Worm (Caenorhabditis elegans): ENCODE results near the gene spk-1.
"Not testable (repeated sequence)": the region's sequence is repeated elsewhere in the genome, so short reads cannot be mapped to it uniquely, and the experiment has no call there.

Gene spk-1

ce11 chrIII:9413340-9413739 is 43.1 kb upstream of the spk-1 start, which contains the start of gene T26G10.3:
Gene T26G10.3 (minus strand): TSS chrIII:9413440.
- TF ChIP-seq efl-1 (optimal IDR thresholded peaks at IDR 0.05) (no peak), efl-1 (GFP tag; optimal IDR thresholded peaks at IDR 0.05 in 1 of 2) (peak in 1 of 2 experiments; percentile 14), lin-13 (GFP tag; optimal IDR thresholded peaks at IDR 0.05) (no peak), lsy-2 (tag; optimal IDR thresholded peaks at IDR 0.05) (no peak), unc-86 (tag; optimal IDR thresholded peaks at IDR 0.05) (no peak), mab-9 (GFP tag; IDR thresholded peaks at IDR 0.05) (no peak), hlh-4 (tag; optimal IDR thresholded peaks at IDR 0.05) (no peak), sup-37 (GFP tag; optimal IDR thresholded peaks at IDR 0.05) (no peak), nhr-12 (tag; optimal IDR thresholded peaks at IDR 0.05) (no peak)

DNA sequence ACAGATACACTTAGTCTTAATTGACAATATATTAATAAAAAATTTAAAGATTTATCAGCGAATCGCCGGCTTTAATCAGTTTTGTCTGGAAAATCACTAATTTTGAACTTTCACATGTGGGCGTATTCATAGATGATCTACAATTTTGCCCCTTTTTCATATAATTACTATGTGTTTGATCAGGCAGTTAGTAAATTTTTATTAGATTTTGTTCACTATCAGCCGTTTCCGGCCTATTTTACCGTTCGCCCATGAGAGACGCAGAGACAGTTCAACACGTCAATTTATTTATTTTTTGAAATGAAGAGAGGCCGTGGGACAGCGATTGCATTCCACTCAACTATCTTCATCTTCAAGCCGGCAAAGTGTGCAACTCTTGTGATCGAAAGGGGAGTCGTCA is 36.2 kb upstream of the spk-1 start, which contains the start of gene T26G10.4:
T26G10.4 (plus strand) TSS at position 301 of the 400 bp plus-strand sequence.
- not testable (repeated sequence) for TF ChIP-seq fkh-8, dsc-1, tbx-2 (tag; optimal IDR thresholded peaks at IDR 0.05)

ce11 chrIII:9426301-9426700 is 30.1 kb upstream of the spk-1 start, which contains the start of gene T26G10.5:
Gene T26G10.5 (minus strand): TSS chrIII:9426401.
- TF ChIP-seq nhr-12 (tag; optimal IDR thresholded peaks at IDR 0.05) = no peak
- TF ChIP-seq rnt-1 (tag; optimal IDR thresholded peaks at IDR 0.05) = no peak
- TF ChIP-seq nhr-76 (tag; optimal IDR thresholded peaks at IDR 0.05) = no peak
- no peak for TF ChIP-seq ceh-63 (GFP tag; optimal IDR thresholded peaks at IDR 0.05)
- no peak for TF ChIP-seq zip-4 (GFP tag; optimal IDR thresholded peaks at IDR 0.05)
- no peak for TF ChIP-seq swsn-7 (tag; optimal IDR thresholded peaks at IDR 0.05)
- TF ChIP-seq sptf-1 (tag; optimal IDR thresholded peaks at IDR 0.05) = no peak

- TF ChIP-seq ceh-88 (GFP tag; IDR thresholded peaks at IDR 0.05) (no peak), nhr-85 (tag) (peak; percentile 21), nhr-71 (tag; optimal IDR thresholded peaks at IDR 0.05) (no peak), lin-15B (tag; optimal IDR thresholded peaks at IDR 0.05) (no peak), ceh-63 (GFP tag; optimal IDR thresholded peaks at IDR 0.05) (no peak), ceh-82 (tag; optimal IDR thresholded peaks at IDR 0.05) (no peak), nhr-11 (tag; optimal IDR thresholded peaks at IDR 0.05) (no peak), zag-1 (tag; optimal IDR thresholded peaks at IDR 0.05) (no peak), mef-2 (tag; optimal IDR thresholded peaks at IDR 0.05) (no peak), egl-27 (tag; optimal IDR thresholded peaks at IDR 0.05) (no peak), lin-35 (GFP tag; optimal IDR thresholded peaks at IDR 0.05) (no peak), aly-2 (tag; optimal IDR thresholded peaks at IDR 0.05) (no peak), C16A3.4 (tag; optimal IDR thresholded peaks at IDR 0.05) (no peak), efl-1 (optimal IDR thresholded peaks at IDR 0.05) (no peak), efl-1 (GFP tag; optimal IDR thresholded peaks at IDR 0.05 in 1 of 2) (peak in 1 of 2 experiments; percentile 12), egl-13 (tag; optimal IDR thresholded peaks at IDR 0.05) (no peak), aha-1 (tag; optimal IDR thresholded peaks at IDR 0.05) (no peak), fkh-4 (tag; optimal IDR thresholded peaks at IDR 0.05; ENCODE audit: borderline replicate concordance) (no peak)
Measured at ce11 chrIII:9433576-9434107, 22.8 kb upstream of the spk-1 start, which contains the start of gene cpar-1. Gene cpar-1 (plus strand): TSS chrIII:9434057.

DNA sequence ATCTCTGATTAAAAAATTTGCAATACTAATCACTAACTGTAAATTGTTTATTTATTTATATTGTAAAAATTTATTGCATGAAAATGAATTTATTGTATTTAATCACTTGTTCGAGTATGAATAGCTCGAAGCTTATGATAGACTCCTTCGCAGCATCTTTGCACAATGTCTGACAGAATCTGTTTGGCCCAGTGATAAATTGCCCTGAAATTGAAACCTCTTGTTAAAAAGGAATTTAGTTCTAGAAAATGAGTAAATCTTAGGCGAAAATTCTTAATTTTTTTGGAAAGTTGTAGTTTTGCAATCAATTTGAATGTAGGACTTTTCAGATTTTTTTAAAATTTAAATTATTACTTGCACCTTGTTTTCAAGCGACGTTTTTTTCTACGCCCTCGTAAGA is 21.4 kb upstream of the spk-1 start:
- TF ChIP-seq zag-1 (tag; optimal IDR thresholded peaks at IDR 0.05) (no peak), snpc-4 (tag; optimal IDR thresholded peaks at IDR 0.05) (no peak), lin-39 (tag; optimal IDR thresholded peaks at IDR 0.05) (no peak), fos-1 (tag; optimal IDR thresholded peaks at IDR 0.05) (no peak), ceh-8 (GFP tag; optimal IDR thresholded peaks at IDR 0.05) (no peak), hpl-2 (GFP tag; optimal IDR thresholded peaks at IDR 0.05) (no peak), ces-1 (GFP tag; optimal IDR thresholded peaks at IDR 0.05) (no peak), nhr-47 (tag; optimal IDR thresholded peaks at IDR 0.05) (no peak), Y116A8C.19 (tag; optimal IDR thresholded peaks at IDR 0.05; ENCODE audit: borderline replicate concordance) (no peak), sptf-1 (tag; optimal IDR thresholded peaks at IDR 0.05) (no peak), unc-98 (GFP tag; IDR thresholded peaks at IDR 0.05) (no peak), pqm-1 (tag; optimal IDR thresholded peaks at IDR 0.05) (no peak), nhr-20 (tag; optimal IDR thresholded peaks at IDR 0.05) (no peak), jun-1 (tag; optimal IDR thresholded peaks at IDR 0.05) (no peak), blmp-1 (tag; optimal IDR thresholded peaks at IDR 0.05) (no peak), aha-1 (tag; optimal IDR thresholded peaks at IDR 0.05) (no peak), pag-3 (tag; optimal IDR thresholded peaks at IDR 0.05; ENCODE audit: borderline replicate concordance, insufficient read depth) (no peak)

All from whole organism, L1 larva.